Fruit fly (Drosophila melanogaster): ENCODE data around the gene mRpL24.

The mRpL24 gene

DNA sequence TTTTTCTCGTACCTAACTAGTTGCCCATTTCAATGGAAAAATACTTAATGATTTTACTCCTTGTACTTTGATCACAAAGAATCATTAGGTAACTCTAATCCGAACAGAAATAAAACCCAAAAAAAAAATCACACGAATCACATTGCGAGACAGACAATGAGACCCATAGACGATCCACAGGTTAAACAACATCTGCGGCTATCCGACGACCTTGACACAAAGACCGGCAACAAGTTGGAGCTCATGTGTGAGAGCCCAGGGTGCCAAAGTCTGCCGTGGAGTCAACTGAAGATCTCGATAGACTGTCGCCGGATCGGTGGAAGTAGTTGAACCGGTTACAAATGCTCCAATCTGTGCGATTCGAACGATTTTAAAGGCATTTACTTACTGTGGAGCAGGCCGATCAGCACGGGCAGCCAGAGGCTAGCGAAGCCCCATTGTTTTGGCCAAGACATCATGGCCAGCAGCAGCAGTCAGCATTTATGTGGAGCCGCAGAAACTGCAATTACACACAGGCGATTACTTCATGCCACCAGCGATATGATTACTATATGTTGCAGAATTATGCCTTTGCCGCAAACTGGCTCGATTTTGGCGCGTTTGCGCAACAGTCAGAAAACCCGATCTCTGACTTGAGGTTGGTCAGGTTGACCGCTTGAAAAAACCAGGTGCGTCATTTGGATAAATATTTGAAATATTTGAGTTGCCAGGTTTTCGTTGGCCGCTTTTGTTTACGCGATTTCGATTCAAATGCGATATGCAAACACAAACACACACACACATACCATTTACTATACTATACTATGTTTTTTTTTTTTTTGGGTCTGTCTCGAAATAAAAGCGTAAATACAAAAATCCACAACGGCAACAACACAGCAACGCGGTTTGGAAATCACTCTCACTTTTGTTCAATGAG is 39.5 kb downstream of the mRpL24 start (continued):
- no peak for TF ChIP-seq CG16779 (tag; optimal IDR thresholded peaks at IDR 0.05)
- TF ChIP-seq Gug (GFP tag; IDR thresholded peaks at IDR 0.05), result no peak
- TF ChIP-seq topi (GFP tag; optimal IDR thresholded peaks at IDR 0.05), result no peak
- peak; percentile 32 for TF ChIP-seq Eip78C (GFP tag)
- TF ChIP-seq CG3032 (tag; optimal IDR thresholded peaks at IDR 0.05), result no peak
- no peak for TF ChIP-seq CG11294 (GFP tag; IDR thresholded peaks at IDR 0.05)
- TF ChIP-seq dsx (GFP tag; optimal IDR thresholded peaks at IDR 0.05; ENCODE audit: poor library complexity, severe bottlenecking), result no peak

- TF ChIP-seq svp (GFP tag) (peak; percentile 29), Sox15 (GFP tag; optimal IDR thresholded peaks at IDR 0.05) (no peak), topi (GFP tag; optimal IDR thresholded peaks at IDR 0.05) (no peak), Sox102F (GFP tag; optimal IDR thresholded peaks at IDR 0.05) (no peak)
Measured at dm6 chr2L:4903838-4904237, 41.3 kb downstream of the mRpL24 start.

DNA sequence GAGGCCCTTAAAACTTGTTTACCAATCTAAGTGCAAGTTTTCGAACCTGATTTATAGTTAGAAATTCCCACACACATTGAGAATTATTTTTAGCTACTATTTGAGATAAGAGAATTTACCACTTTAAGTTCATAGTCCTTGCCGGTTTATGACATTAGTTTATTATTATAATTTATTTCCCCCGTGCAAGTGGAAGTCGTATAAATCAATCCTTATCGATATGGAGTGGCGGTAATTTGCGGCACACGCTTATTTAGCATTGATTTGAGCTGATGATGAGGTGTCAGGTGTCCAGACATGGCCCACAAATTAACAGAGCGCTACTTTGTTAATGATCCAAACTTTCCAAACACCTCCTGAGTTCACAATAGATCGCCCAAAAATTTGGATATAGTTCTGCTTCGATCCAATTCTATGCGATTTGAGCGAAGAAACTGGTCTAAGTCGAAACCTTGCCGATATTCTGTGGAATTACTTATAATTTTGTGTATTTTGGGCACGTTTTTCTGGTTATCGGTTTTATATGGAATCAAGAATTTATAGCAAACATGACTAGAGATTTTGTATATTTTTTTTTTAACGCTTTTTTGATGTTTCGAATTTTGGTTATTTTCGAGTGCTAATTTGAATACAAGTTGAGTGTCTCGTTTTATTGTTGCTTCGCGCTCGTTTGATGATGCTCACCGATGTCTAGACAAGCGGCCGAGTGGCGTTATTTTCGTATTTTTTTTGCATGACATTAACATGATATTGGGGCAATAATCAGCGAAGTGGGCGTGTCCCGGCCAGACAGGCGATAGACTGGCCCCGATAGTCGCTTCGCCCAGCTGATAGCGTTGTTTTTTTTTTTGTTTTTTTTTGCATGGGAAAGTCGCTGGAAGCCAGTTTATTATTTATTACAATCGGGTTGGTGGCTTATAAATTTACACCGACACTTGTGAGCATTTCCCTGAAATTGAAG is 45.3 kb downstream of the mRpL24 start:
- TF ChIP-seq OdsH (GFP tag; optimal IDR thresholded peaks at IDR 0.05) (no peak), Eip78C (GFP tag) (no peak), CG15336 (GFP tag; IDR thresholded peaks at IDR 0.05) (no peak), Hr4 (GFP tag; optimal IDR thresholded peaks at IDR 0.05) (no peak), CG4318 (GFP tag; optimal IDR thresholded peaks at IDR 0.05) (no peak), CG34406 (GFP tag; optimal IDR thresholded peaks at IDR 0.05) (no peak), salr (GFP tag; optimal IDR thresholded peaks at IDR 0.05) (no peak), CG8319 (GFP tag; optimal IDR thresholded peaks at IDR 0.05) (no peak), Hr38 (GFP tag; optimal IDR thresholded peaks at IDR 0.05) (no peak), CG7368 (GFP tag; optimal IDR thresholded peaks at IDR 0.05) (no peak), ss (GFP tag; optimal IDR thresholded peaks at IDR 0.05) (no peak), CG6276 (GFP tag; optimal IDR thresholded peaks at IDR 0.05) (no peak), Smox (GFP tag; optimal IDR thresholded peaks at IDR 0.05) (no peak), fd59A (GFP tag; optimal IDR thresholded peaks at IDR 0.05) (no peak), CG32006 (GFP tag; optimal IDR thresholded peaks at IDR 0.05) (no peak), Blimp-1 (GFP tag; optimal IDR thresholded peaks at IDR 0.05) (no peak), CG3032 (tag; optimal IDR thresholded peaks at IDR 0.05) (no peak), CG10669 (GFP tag; optimal IDR thresholded peaks at IDR 0.05) (no peak), CG6163 (GFP tag; IDR thresholded peaks at IDR 0.05) (no peak), CG11762 (GFP tag; optimal IDR thresholded peaks at IDR 0.05; ENCODE audit: insufficient read depth) (no peak)

DNA sequence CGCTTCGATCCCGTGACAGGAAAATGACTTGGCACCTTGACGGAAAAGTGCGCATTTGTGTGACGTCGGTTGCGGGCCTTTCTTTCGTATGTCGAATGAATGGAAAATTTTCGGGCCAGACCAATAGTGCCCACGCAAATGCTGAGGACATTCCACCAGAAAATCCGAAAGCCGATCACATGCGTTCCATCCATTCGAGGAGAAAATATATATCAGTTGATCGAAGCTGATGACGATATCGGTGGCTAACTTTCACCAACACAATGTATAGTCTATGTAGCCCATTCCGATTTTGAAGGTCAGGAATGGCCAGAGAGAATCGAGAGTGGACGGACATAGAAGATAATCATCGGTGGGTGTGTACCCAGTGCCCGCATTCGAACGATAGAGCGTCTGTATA is 47.0 kb downstream of the mRpL24 start:
- TF ChIP-seq achi (GFP tag; optimal IDR thresholded peaks at IDR 0.05) (no peak), Hr38 (GFP tag; optimal IDR thresholded peaks at IDR 0.05) (no peak), spab (GFP tag; optimal IDR thresholded peaks at IDR 0.05) (no peak), OdsH (GFP tag; optimal IDR thresholded peaks at IDR 0.05) (no peak), Hr4 (GFP tag; optimal IDR thresholded peaks at IDR 0.05) (no peak), eg (GFP tag; IDR thresholded peaks at IDR 0.05) (no peak)
